Worm (Caenorhabditis elegans): ENCODE data around the gene C16C8.18.

C16C8.18 gene

ce11 chrII:3439244-3439698, 9.8 kb downstream of the C16C8.18 start (continued):
- TF ChIP-seq snpc-1.1 (tag; optimal IDR thresholded peaks at IDR 0.05; ENCODE audit: insufficient read depth) (peak; percentile 7), B0261.1 (tag; optimal IDR thresholded peaks at IDR 0.05) (peak; percentile 97), F37B4.10 (GFP tag; IDR thresholded peaks at IDR 0.05) (no peak), snpc-4 (GFP tag; optimal IDR thresholded peaks at IDR 0.05) (peak; percentile 58), snpc-4 (tag; optimal IDR thresholded peaks at IDR 0.05) (peak in 3 of 4 experiments; percentile 47 to 66 (median 60)), egl-44 (GFP tag; IDR thresholded peaks at IDR 0.05) (peak; percentile 81; the same call in 1 of the 2 replicates), ceh-40 (GFP tag; IDR thresholded peaks at IDR 0.05) (peak; percentile 76; the same call in 1 of the 2 replicates), hmg-20 (GFP tag; IDR thresholded peaks at IDR 0.05) (peak; percentile 63; the same call in 1 of the 2 replicates), sdz-38 (tag; optimal IDR thresholded peaks at IDR 0.05) (no peak), T26A5.8 (tag; optimal IDR thresholded peaks at IDR 0.05) (peak; percentile 52), lin-26 (GFP tag; IDR thresholded peaks at IDR 0.05) (peak; percentile 96), K12H6.12 (tag; optimal IDR thresholded peaks at IDR 0.05) (peak; percentile 44), ets-4 (GFP tag; optimal IDR thresholded peaks at IDR 0.05) (peak; percentile 33), zim-3 (tag; optimal IDR thresholded peaks at IDR 0.05) (peak; percentile 71), Y53G8AR.9 (GFP tag; conservative IDR thresholded peaks at IDR 0.05) (peak; percentile 73; the same call in 1 of the 2 replicates), chd-7 (tag; optimal IDR thresholded peaks at IDR 0.05) (peak; percentile 70), aptf-3 (GFP tag; IDR thresholded peaks at IDR 0.05) (0 out of 2 replicates have a peak, but pooled peaks have one; percentile 37), xnd-1 (tag; optimal IDR thresholded peaks at IDR 0.05) (peak; percentile 10), hlh-12 (tag; optimal IDR thresholded peaks at IDR 0.05) (no peak), ceh-91 (GFP tag; IDR thresholded peaks at IDR 0.05) (0 out of 2 replicates have a peak, but pooled peaks have one; percentile 21), ceh-27 (GFP tag; optimal IDR thresholded peaks at IDR 0.05) (peak; percentile 48), ekl-4 (GFP tag; IDR thresholded peaks at IDR 0.05) (peak; percentile 75), Y79H2A.3 (GFP tag; conservative IDR thresholded peaks at IDR 0.05) (no peak), ztf-22 (GFP tag; optimal IDR thresholded peaks at IDR 0.05) (no peak), lag-1 (GFP tag; IDR thresholded peaks at IDR 0.05) (no peak), T07F8.4 (tag; optimal IDR thresholded peaks at IDR 0.05) (peak; percentile 80), unc-130 (GFP tag; optimal IDR thresholded peaks at IDR 0.05) (peak; percentile 19), K11D2.4 (GFP tag; IDR thresholded peaks at IDR 0.05) (no peak), lsl-1 (GFP tag; optimal IDR thresholded peaks at IDR 0.05) (peak; percentile 65), F55B11.4 (tag; optimal IDR thresholded peaks at IDR 0.05; ENCODE audit: borderline replicate concordance, insufficient read depth) (no peak), ceh-79 (tag; optimal IDR thresholded peaks at IDR 0.05) (peak; percentile 75), mxl-1 (tag; optimal IDR thresholded peaks at IDR 0.05) (peak; percentile 58), fkh-3 (tag; optimal IDR thresholded peaks at IDR 0.05) (no peak), repo-1 (tag; optimal IDR thresholded peaks at IDR 0.05) (peak; percentile 82), hmg-1.2 (GFP tag; IDR thresholded peaks at IDR 0.05) (peak; percentile 74), C17E4.6 (GFP tag; IDR thresholded peaks at IDR 0.05) (peak; percentile 77), F22D6.2 (tag; optimal IDR thresholded peaks at IDR 0.05) (no peak), ztf-18 (tag; optimal IDR thresholded peaks at IDR 0.05) (peak; percentile 66), ztf-26 (tag; optimal IDR thresholded peaks at IDR 0.05) (peak; percentile 84), B0336.3 (GFP tag; IDR thresholded peaks at IDR 0.05) (peak; percentile 84; the same call in 1 of the 2 replicates), let-526 (GFP tag; IDR thresholded peaks at IDR 0.05) (peak; percentile 40; the same call in 1 of the 2 replicates), Y56A3A.18 (GFP tag; IDR thresholded peaks at IDR 0.05) (peak; percentile 87), lin-54 (GFP tag; optimal IDR thresholded peaks at IDR 0.05) (peak; percentile 59), B0035.1 (tag; optimal IDR thresholded peaks at IDR 0.05) (peak; percentile 27), ztf-25 (GFP tag; IDR thresholded peaks at IDR 0.05) (peak; percentile 60; the same call in 1 of the 2 replicates), attf-5 (GFP tag; optimal IDR thresholded peaks at IDR 0.05) (peak; percentile 55), rec-8 (tag; optimal IDR thresholded peaks at IDR 0.05) (peak; percentile 74 to 82), egrh-3 (GFP tag; IDR thresholded peaks at IDR 0.05) (peak; percentile 92)
